Fruit fly (Drosophila melanogaster) whole organism, embryonic: ENCODE measurements around the gene CG7601.
A peak's percentile ranks its signal among the peaks of the same experiment; 100 is the strongest.

Source experiments
- Aef1 ChIP-seq: fragments of 200-800 bp; sonication (Bioruptor generic); IDR thresholded peaks from 3 replicates; pipeline ENCODE4 v1.3.6; 2022; ENCODE audit warnings: missing biosample characterization, missing genetic modification characterization
- B-H2 ChIP-seq: fragments of 200-800 bp; sonication (Bioruptor generic); optimal IDR thresholded peaks from 2 replicates; lab custom pipeline; 2018; ENCODE audit warnings: missing biosample characterization, mild to moderate bottlenecking, missing genetic modification characterization
- BEAF-32 ChIP-seq: fragments of 200-800 bp; sonication (Bioruptor generic); optimal IDR thresholded peaks from 3 replicates; lab custom pipeline; 2017; ENCODE audit warnings: missing biosample characterization, missing genetic modification characterization, mild to moderate bottlenecking, moderate library complexity, missing genetic modification reagents
- Blimp-1 ChIP-seq: fragments of 200-800 bp; sonication (Bioruptor generic); optimal IDR thresholded peaks from 3 replicates; lab custom pipeline; 2018; ENCODE audit warnings: missing biosample characterization, missing genetic modification characterization, mild to moderate bottlenecking, moderate library complexity, missing genetic modification reagents
- Bteb2 ChIP-seq: fragments of 200-800 bp; sonication (Bioruptor generic); optimal IDR thresholded peaks from 2 replicates; lab custom pipeline; 2016; ENCODE audit warnings: missing biosample characterization, missing genetic modification characterization
- CG14860 ChIP-seq: fragments of 200-800 bp; sonication (Bioruptor generic); IDR thresholded peaks from 3 replicates; pipeline ENCODE4 v1.3.6; 2022; ENCODE audit warnings: missing biosample characterization, missing genetic modification characterization; ENCODE audit not compliant: partially characterized antibody
- CG18011 ChIP-seq: fragments of 200-800 bp; sonication (Bioruptor generic); optimal IDR thresholded peaks from 2 replicates; lab custom pipeline; 2017; ENCODE audit warnings: missing biosample characterization, missing genetic modification characterization, mild to moderate bottlenecking, moderate library complexity, missing genotype
- CG18262 ChIP-seq: fragments of 200-800 bp; optimal IDR thresholded peaks from 3 replicates; lab custom pipeline; 2019; ENCODE audit warnings: missing biosample characterization, mild to moderate bottlenecking, missing genetic modification characterization, moderate library complexity
- CG2202 ChIP-seq: fragments of 200-800 bp; sonication (Bioruptor generic); optimal IDR thresholded peaks from 2 replicates; lab custom pipeline; 2018; ENCODE audit warnings: missing biosample characterization, mild to moderate bottlenecking, missing genetic modification characterization
- CG30020 ChIP-seq: fragments of 200-800 bp; optimal IDR thresholded peaks from 2 replicates; lab custom pipeline; 2019; ENCODE audit warnings: missing biosample characterization, mild to moderate bottlenecking, missing genetic modification characterization, moderate library complexity
- CG30403 ChIP-seq: fragments of 200-800 bp; sonication (Bioruptor generic); optimal IDR thresholded peaks from 3 replicates; lab custom pipeline; 2016; ENCODE audit warnings: missing biosample characterization, missing genetic modification characterization
- CG33213 ChIP-seq: fragments of 200-800 bp; sonication (Bioruptor generic); optimal IDR thresholded peaks from 3 replicates; lab custom pipeline; 2016; ENCODE audit warnings: missing biosample characterization, missing genetic modification characterization
- CG3995 ChIP-seq: fragments of 200-800 bp; sonication (Bioruptor generic); optimal IDR thresholded peaks from 3 replicates; lab custom pipeline; 2016; ENCODE audit warnings: missing biosample characterization, missing genetic modification characterization
- CG8388 ChIP-seq: fragments of 200-800 bp; sonication (Bioruptor generic); optimal IDR thresholded peaks from 2 replicates; lab custom pipeline; 2019; ENCODE audit warnings: missing biosample characterization, mild to moderate bottlenecking, missing genetic modification characterization, moderate library complexity
- CG9609 ChIP-seq: fragments of 200-800 bp; sonication (Bioruptor generic); optimal IDR thresholded peaks from 3 replicates; lab custom pipeline; 2016; ENCODE audit warnings: missing biosample characterization, missing genetic modification characterization
- CG9727 ChIP-seq: fragments of 200-800 bp; sonication (Bioruptor generic); optimal IDR thresholded peaks from 3 replicates; lab custom pipeline; 2017; ENCODE audit warnings: missing biosample characterization, mild to moderate bottlenecking, missing genetic modification characterization
- CrebB ChIP-seq: fragments of 200-800 bp; sonication (Bioruptor generic); optimal IDR thresholded peaks from 3 replicates; lab custom pipeline; 2018; ENCODE audit warnings: missing biosample characterization, mild to moderate bottlenecking, missing genetic modification characterization
- Dek ChIP-seq: fragments of 200-800 bp; sonication (Bioruptor generic); optimal IDR thresholded peaks from 3 replicates; lab custom pipeline; 2019; ENCODE audit warnings: missing biosample characterization, mild to moderate bottlenecking, missing genetic modification characterization, moderate library complexity
- E2f2 ChIP-seq: fragments of 200-800 bp; sonication (Bioruptor generic); IDR thresholded peaks from 2 replicates; pipeline ENCODE4 v1.3.6; 2022; ENCODE audit warnings: missing biosample characterization, missing genetic modification characterization
- ERR ChIP-seq: fragments of 200-800 bp; sonication (Bioruptor generic); optimal IDR thresholded peaks from 2 replicates; lab custom pipeline; 2016; ENCODE audit warnings: missing biosample characterization, missing genetic modification characterization
- Elba2 ChIP-seq: fragments of 200-800 bp; sonication (Bioruptor generic); optimal IDR thresholded peaks from 3 replicates; lab custom pipeline; 2016; ENCODE audit warnings: missing biosample characterization, missing genetic modification characterization
- Fer3 ChIP-seq: fragments of 200-800 bp; sonication (Bioruptor generic); optimal IDR thresholded peaks from 2 replicates; lab custom pipeline; 2018; ENCODE audit warnings: missing biosample characterization, mild to moderate bottlenecking, missing genetic modification characterization, moderate library complexity
- Hr78 ChIP-seq, 2 experiments: fragments of 200-800 bp in 1 of 2; fragments of >200 bp in 1 of 2; sonication (Bioruptor generic) in 1 of 2; optimal IDR thresholded peaks; 2 replicates each; lab custom pipeline; 2017 to 2019; ENCODE audit warnings: missing biosample characterization in 2 of 2, missing genetic modification characterization in 2 of 2, mild to moderate bottlenecking in 1 of 2, moderate library complexity in 1 of 2
- Jarid2 ChIP-seq: fragments of 200-800 bp; sonication (Bioruptor generic); optimal IDR thresholded peaks from 3 replicates; lab custom pipeline; 2017; ENCODE audit warnings: mild to moderate bottlenecking, missing biosample characterization, missing genetic modification reagents, missing genetic modification characterization
- MTF-1 ChIP-seq: fragments of 200-800 bp; sonication (Bioruptor generic); optimal IDR thresholded peaks from 2 replicates; lab custom pipeline; 2018; ENCODE audit warnings: missing biosample characterization, mild to moderate bottlenecking, missing genetic modification characterization, borderline replicate concordance
- Mad ChIP-seq: fragments of 200-800 bp; sonication (Bioruptor generic); optimal IDR thresholded peaks from 2 replicates; lab custom pipeline; 2016; ENCODE audit warnings: missing biosample characterization, missing genetic modification characterization
- Ptx1 ChIP-seq: fragments of 200-800 bp; sonication (Bioruptor generic); IDR thresholded peaks from 2 replicates; pipeline ENCODE4 v1.3.6; 2022; ENCODE audit warnings: missing biosample characterization, missing genetic modification characterization
- Sin3A ChIP-seq: fragments of >200 bp; optimal IDR thresholded peaks from 2 replicates; lab custom pipeline; 2018
- Sox102F ChIP-seq: fragments of 200-800 bp; sonication (Bioruptor generic); optimal IDR thresholded peaks from 2 replicates; lab custom pipeline; 2018; ENCODE audit warnings: missing biosample characterization, mild to moderate bottlenecking, missing genetic modification characterization, moderate library complexity
- Sry-β ChIP-seq: fragments of 200-800 bp; sonication (Bioruptor generic); optimal IDR thresholded peaks from 2 replicates; lab custom pipeline; 2018; ENCODE audit warnings: missing biosample characterization, mild to moderate bottlenecking, missing genetic modification characterization, moderate library complexity
- Usf ChIP-seq: fragments of 200-800 bp; sonication (Bioruptor generic); optimal IDR thresholded peaks from 2 replicates; lab custom pipeline; 2017; ENCODE audit warnings: missing genotype, missing biosample characterization, missing genetic modification characterization
- Xrp1 ChIP-seq: fragments of 200-800 bp; sonication (Bioruptor generic); IDR thresholded peaks from 2 replicates; pipeline ENCODE4 v1.3.6; 2022; ENCODE audit warnings: missing biosample characterization, missing genetic modification characterization
- ap ChIP-seq: fragments of 200-800 bp; sonication (Bioruptor generic); IDR thresholded peaks from 2 replicates; pipeline ENCODE4 v1.3.6; 2022; ENCODE audit warnings: missing biosample characterization, missing genetic modification characterization
- cad ChIP-seq: fragments of >200 bp; optimal IDR thresholded peaks from 2 replicates; lab custom pipeline; 2017; ENCODE audit warnings: missing biosample characterization, missing genetic modification characterization
- chinmo ChIP-seq: fragments of 200-800 bp; sonication (Bioruptor generic); IDR thresholded peaks from 4 replicates; pipeline ENCODE4 v1.3.6; 2022; ENCODE audit warnings: missing biosample characterization, missing genetic modification characterization; ENCODE audit not compliant: partially characterized antibody
- ci ChIP-seq: fragments of 200-800 bp; sonication (Bioruptor generic); IDR thresholded peaks from 3 replicates; pipeline ENCODE4 v1.3.6; 2022; ENCODE audit warnings: missing biosample characterization, missing genetic modification characterization
- crc ChIP-seq: fragments of 200-800 bp; sonication (Bioruptor generic); optimal IDR thresholded peaks from 2 replicates; lab custom pipeline; 2016; ENCODE audit warnings: missing biosample characterization, missing genetic modification characterization
- en ChIP-seq: fragments of 200-800 bp; sonication (Bioruptor generic); optimal IDR thresholded peaks from 2 replicates; lab custom pipeline; 2016; ENCODE audit warnings: missing biosample characterization, missing genetic modification characterization
- ewg ChIP-seq: fragments of 200-800 bp; sonication (Bioruptor generic); optimal IDR thresholded peaks from 3 replicates; lab custom pipeline; 2017; ENCODE audit warnings: mild to moderate bottlenecking, missing biosample characterization, missing genetic modification reagents, missing genetic modification characterization
- gcm2 ChIP-seq: fragments of 200-800 bp; sonication (Bioruptor generic); optimal IDR thresholded peaks from 2 replicates; lab custom pipeline; 2016; ENCODE audit warnings: missing biosample characterization, missing genetic modification characterization
- her ChIP-seq: fragments of 200-800 bp; sonication (Bioruptor generic); optimal IDR thresholded peaks from 2 replicates; lab custom pipeline; 2016; ENCODE audit warnings: missing biosample characterization, missing genetic modification characterization
- ken ChIP-seq: fragments of 200-800 bp; sonication (Bioruptor generic); IDR thresholded peaks from 3 replicates; pipeline ENCODE4 v1.3.6; 2022; ENCODE audit warnings: missing biosample characterization, missing genetic modification characterization
- lbe ChIP-seq: fragments of 200-800 bp; sonication (Bioruptor generic); optimal IDR thresholded peaks from 2 replicates; lab custom pipeline; 2016; ENCODE audit warnings: missing biosample characterization, mild to moderate bottlenecking, missing genetic modification characterization
- phol ChIP-seq: fragments of 200-800 bp; sonication (Bioruptor generic); optimal IDR thresholded peaks from 3 replicates; lab custom pipeline; 2018; ENCODE audit warnings: missing biosample characterization, mild to moderate bottlenecking, missing genetic modification characterization, moderate library complexity
- pros ChIP-seq: fragments of 200-800 bp; sonication (Bioruptor generic); optimal IDR thresholded peaks from 3 replicates; lab custom pipeline; 2019; ENCODE audit warnings: missing biosample characterization, mild to moderate bottlenecking, missing genetic modification characterization, moderate library complexity
- rib ChIP-seq: fragments of 200-800 bp; sonication (Bioruptor generic); IDR thresholded peaks from 2 replicates; pipeline ENCODE4 v1.3.6; 2022; ENCODE audit warnings: missing biosample characterization, missing genetic modification characterization
- ro ChIP-seq: fragments of 200-800 bp; sonication (Bioruptor generic); IDR thresholded peaks from 2 replicates; pipeline ENCODE4 v1.3.6; 2022; ENCODE audit warnings: missing biosample characterization, missing genetic modification characterization
- salm ChIP-seq: fragments of 200-800 bp; sonication (Bioruptor generic); optimal IDR thresholded peaks from 2 replicates; lab custom pipeline; 2018; ENCODE audit warnings: missing biosample characterization, mild to moderate bottlenecking, missing genetic modification characterization
- sim ChIP-seq: fragments of 200-800 bp; sonication (Bioruptor generic); IDR thresholded peaks from 2 replicates; pipeline ENCODE4 v1.3.6; 2022; ENCODE audit warnings: missing biosample characterization, missing genetic modification characterization
- vfl ChIP-seq: fragments of 200-800 bp; sonication (Bioruptor generic); optimal IDR thresholded peaks from 2 replicates; lab custom pipeline; 2016; ENCODE audit warnings: missing biosample characterization, missing genetic modification characterization

CG7601 gene

DNA sequence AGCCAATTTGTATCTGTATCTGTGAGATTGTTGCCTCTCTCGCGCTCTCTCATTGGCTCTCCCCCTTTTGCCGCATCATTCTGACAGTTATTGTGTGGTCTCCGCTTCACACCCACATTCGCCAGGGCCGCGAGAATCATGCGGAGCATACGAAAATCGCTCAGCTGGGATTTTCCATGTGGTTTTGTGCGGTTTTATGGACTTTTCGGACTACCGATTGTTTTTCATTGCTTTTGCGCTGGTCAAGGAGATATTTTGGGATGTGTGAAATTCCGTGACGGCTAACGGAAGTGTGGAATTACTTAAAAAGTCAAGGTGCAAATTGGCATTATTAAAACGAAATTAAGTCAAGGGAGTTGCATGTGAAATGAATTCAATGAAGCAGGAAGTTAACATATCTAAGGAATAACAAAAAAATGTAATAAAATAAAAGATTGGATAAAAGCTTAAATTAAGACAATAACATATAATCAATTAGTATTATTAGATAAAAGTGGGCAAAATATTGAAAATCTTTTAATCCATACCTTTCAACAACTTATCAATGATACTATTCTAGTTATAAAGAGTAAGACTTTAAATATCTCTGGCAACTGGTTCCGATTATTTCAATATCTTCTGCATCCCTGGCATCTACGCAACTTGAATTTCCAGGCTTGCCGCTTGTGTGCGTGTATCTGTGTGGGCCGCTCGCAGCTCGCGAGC lies 35.7 kb upstream of the CG7601 start (continued):
- TF ChIP-seq CG30020 (tag; lab: Kevin White, UChicago) (no peak), CG18011 (GFP tag; lab: Kevin White, UChicago) (no peak), crc (no peak), Sin3A (lab: Kevin White, UChicago) (no peak), cad (peak; percentile 12), ken (GFP tag; lab: Robert Waterston, UW) (peak; percentile 39; the same call in 1 of the 3 replicates), Hr78 (GFP tag; optimal IDR thresholded peaks at IDR 0.05; lab: Kevin White, UChicago) (no peak), ci (GFP tag; lab: Robert Waterston, UW) (no peak), Sox102F (peak; percentile 5), en (GFP tag; lab: Kevin White, UChicago) (no peak), lbe (GFP tag; lab: Kevin White, UChicago) (no peak), ro (GFP tag; lab: Robert Waterston, UW) (no peak), sim (no peak), CG2202 (no peak), Mad (GFP tag; lab: Kevin White, UChicago) (no peak), CG9609 (GFP tag; lab: Kevin White, UChicago) (no peak), Dek (tag; lab: Kevin White, UChicago) (no peak), Blimp-1 (GFP tag; lab: Kevin White, UChicago) (no peak), gcm2 (no peak), BEAF-32 (GFP tag; lab: Kevin White, UChicago) (peak; percentile 64), Xrp1 (no peak; the same call in 1 of the 2 replicates), phol (tag; lab: Kevin White, UChicago) (peak; percentile 45), Elba2 (no peak), CrebB (tag; lab: Kevin White, UChicago) (no peak), Ptx1 (GFP tag; lab: Robert Waterston, UW) (0 out of 2 replicates have a peak, but pooled peaks have one; percentile 20), ap (GFP tag; lab: Robert Waterston, UW) (no peak), MTF-1 (GFP tag; lab: Kevin White, UChicago) (no peak), CG30403 (GFP tag; lab: Kevin White, UChicago) (peak; percentile 64), salm (tag; lab: Kevin White, UChicago) (no peak), her (no peak), rib (GFP tag; lab: Robert Waterston, UW) (no peak), CG9727 (GFP tag; lab: Kevin White, UChicago) (peak; percentile 69), E2f2 (GFP tag; lab: Robert Waterston, UW) (no peak), Fer3 (tag; lab: Kevin White, UChicago) (no peak), ERR (GFP tag; lab: Kevin White, UChicago) (no peak), vfl (no peak), Jarid2 (no peak), Sry-β (GFP tag; lab: Kevin White, UChicago) (peak; percentile 58), CG14860 (0 out of 3 replicates have a peak, but pooled peaks have one; percentile 15), CG8388 (no peak), B-H2 (no peak), CG18262 (tag; lab: Kevin White, UChicago) (peak; percentile 61), chinmo (GFP tag; lab: Robert Waterston, UW) (0 out of 4 replicates have a peak, but pooled peaks have one; percentile 8), Bteb2 (GFP tag; lab: Kevin White, UChicago) (no peak), CG33213 (GFP tag; lab: Kevin White, UChicago) (no peak), CG3995 (GFP tag; lab: Kevin White, UChicago) (peak; percentile 2), Usf (peak; percentile 51), pros (no peak), Aef1 (GFP tag; lab: Robert Waterston, UW) (0 out of 3 replicates have a peak, but pooled peaks have one; percentile 11), ewg (GFP tag; lab: Kevin White, UChicago) (no peak)
